Fruit fly (Drosophila melanogaster) whole organism, embryonic: Measurements from ENCODE around the gene CecA1.
A peak's percentile ranks its signal among the peaks of the same experiment; 100 is the strongest.

ENCODE experiments used
- Abd-B ChIP-seq: fragments of 200-800 bp; sonication (Bioruptor generic); optimal IDR thresholded peaks from 2 replicates; lab custom pipeline; 2018; ENCODE audit warnings: missing biosample characterization, mild to moderate bottlenecking, missing genetic modification characterization, moderate library complexity
- CG10209 ChIP-seq: fragments of 200-800 bp; sonication (Bioruptor generic); optimal IDR thresholded peaks from 3 replicates; lab custom pipeline; 2017; ENCODE audit warnings: missing biosample characterization, mild to moderate bottlenecking, missing genetic modification characterization, missing genetic modification reagents
- CG16779 ChIP-seq: fragments of 200-800 bp; sonication (Bioruptor generic); IDR thresholded peaks from 2 replicates; pipeline ENCODE4 v1.3.6; 2022; ENCODE audit warnings: missing biosample characterization, missing genetic modification characterization
- CG18599 ChIP-seq: fragments of 200-800 bp; sonication (Bioruptor generic); optimal IDR thresholded peaks from 3 replicates; lab custom pipeline; 2017; ENCODE audit warnings: missing biosample characterization, missing genetic modification characterization, mild to moderate bottlenecking, moderate library complexity, missing genetic modification reagents
- CG34422 ChIP-seq: fragments of 200-800 bp; sonication (Bioruptor generic); IDR thresholded peaks from 3 replicates; pipeline ENCODE4 v1.3.6; 2022; ENCODE audit warnings: missing biosample characterization, missing genetic modification characterization
- CG6654 ChIP-seq: fragments of 200-800 bp; sonication (Bioruptor generic); optimal IDR thresholded peaks from 2 replicates; lab custom pipeline; 2017; ENCODE audit warnings: missing biosample characterization, mild to moderate bottlenecking, missing genetic modification characterization
- onecut ChIP-seq: fragments of 200-800 bp; sonication (Bioruptor generic); IDR thresholded peaks from 2 replicates; pipeline ENCODE4 v1.3.6; 2022; ENCODE audit warnings: missing biosample characterization, missing genetic modification characterization
- rib ChIP-seq: fragments of 200-800 bp; sonication (Bioruptor generic); IDR thresholded peaks from 2 replicates; pipeline ENCODE4 v1.3.6; 2022; ENCODE audit warnings: missing biosample characterization, missing genetic modification characterization

- peak; percentile 28 for TF ChIP-seq Abd-B (GFP tag; lab: Kevin White, UChicago)
- TF ChIP-seq CG16779 (GFP tag; lab: Robert Waterston, UW): no peak
- peak; percentile 66 for TF ChIP-seq onecut (GFP tag; lab: Robert Waterston, UW)
- TF ChIP-seq CG10209: peak; percentile 44
- peak; percentile 20 for TF ChIP-seq CG18599 (GFP tag; lab: Kevin White, UChicago)
- peak; percentile 71 for TF ChIP-seq CG34422 (GFP tag; lab: Robert Waterston, UW)
- no peak for TF ChIP-seq CG6654 (GFP tag; lab: Kevin White, UChicago)
- TF ChIP-seq rib (GFP tag; lab: Robert Waterston, UW): no peak
Observed at dm6 chr3R:30170671-30171667, 39.7 kb upstream of the CecA1 start, which contains the start of gene Rsod.
